Worm (Caenorhabditis elegans) whole organism, L2 larva: ENCODE results near the gene fox-1.

Source experiments
- ZK546.5 ChIP-seq: sonication (generic microtip); optimal IDR thresholded peaks from 2 replicates; lab custom pipeline; 2017; ENCODE audit warnings: missing biosample characterization, missing genetic modification characterization
- ceh-16 ChIP-seq: fragments of 150-350 bp; optimal IDR thresholded peaks from 2 replicates; lab custom pipeline; 2014; ENCODE audit warnings: missing biosample characterization, missing genetic modification characterization
- ceh-82 ChIP-seq: fragments of 150-350 bp; optimal IDR thresholded peaks from 2 replicates; lab custom pipeline; 2014; ENCODE audit warnings: missing biosample characterization, missing genetic modification characterization
- egl-27 ChIP-seq: sonication (generic microtip); optimal IDR thresholded peaks from 3 replicates; lab custom pipeline; 2017; ENCODE audit warnings: missing biosample characterization, missing genetic modification reagents, missing genetic modification characterization
- lin-39 ChIP-seq: fragments of 150-350 bp; optimal IDR thresholded peaks from 2 replicates; lab custom pipeline; 2014; ENCODE audit warnings: missing biosample characterization, missing genetic modification reagents, missing genetic modification characterization
- mab-5 ChIP-seq: fragments of 150-350 bp; optimal IDR thresholded peaks from 2 replicates; lab custom pipeline; 2014; ENCODE audit warnings: missing biosample characterization, missing genetic modification characterization
- nhr-11 ChIP-seq: fragments of 150-350 bp; optimal IDR thresholded peaks from 2 replicates; lab custom pipeline; 2014; ENCODE audit warnings: missing biosample characterization, missing genetic modification characterization
- nhr-77 ChIP-seq: fragments of 150-350 bp; optimal IDR thresholded peaks from 2 replicates; lab custom pipeline; 2014; ENCODE audit warnings: missing biosample characterization, missing genetic modification characterization
- sma-9 ChIP-seq, 2 experiments: fragments of 150-350 bp in 1 of 2; sonication (generic microtip) in 1 of 2; optimal IDR thresholded peaks; 2 replicates each; lab custom pipeline; 2014 to 2016; ENCODE audit warnings: missing genetic modification characterization in 2 of 2, mild to moderate bottlenecking in 1 of 2, missing biosample characterization in 1 of 2, missing compliant biosample characterization in 1 of 2, missing genetic modification reagents in 1 of 2, moderate library complexity in 1 of 2
- unc-62 ChIP-seq: fragments of 150-350 bp; optimal IDR thresholded peaks from 2 replicates; lab custom pipeline; 2014; ENCODE audit warnings: missing biosample characterization, missing genetic modification reagents, missing genetic modification characterization
- zag-1 ChIP-seq: fragments of 150-350 bp; optimal IDR thresholded peaks from 2 replicates; lab custom pipeline; 2014; ENCODE audit warnings: missing biosample characterization, missing genetic modification characterization

DNA sequence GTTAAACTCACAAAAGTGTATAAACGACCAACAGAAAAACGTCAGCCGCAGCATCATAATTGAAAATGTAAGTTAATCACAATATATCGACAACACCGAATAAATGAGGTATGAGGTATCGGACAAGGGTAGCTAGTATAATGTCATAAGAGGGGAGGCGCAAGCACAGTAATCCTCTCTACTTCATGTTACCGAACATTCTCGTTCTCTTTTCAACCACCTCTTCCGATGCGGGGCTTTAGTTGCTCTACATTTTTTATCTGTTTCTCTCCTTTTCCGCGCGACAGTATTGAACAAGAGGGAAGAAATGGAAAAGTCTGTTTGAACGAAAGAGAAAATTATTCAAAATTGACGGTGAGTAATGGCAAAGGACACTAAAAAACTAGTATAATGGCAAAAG is 16.2 kb upstream of the fox-1 start, which contains the start of gene R04B3.3:
- TF ChIP-seq lin-39 (tag; lab: Kevin White, UChicago) = no peak
- TF ChIP-seq nhr-11 (tag; lab: Kevin White, UChicago) = no peak
- no peak for TF ChIP-seq ceh-82 (tag; lab: Kevin White, UChicago)
- TF ChIP-seq nhr-77 (tag; lab: Kevin White, UChicago) = no peak
- no peak for TF ChIP-seq ceh-16 (tag; lab: Kevin White, UChicago)
- no peak for TF ChIP-seq mab-5 (tag; lab: Kevin White, UChicago)
- TF ChIP-seq zag-1 (tag; lab: Kevin White, UChicago) = no peak
- TF ChIP-seq unc-62 (GFP tag; lab: Kevin White, UChicago) = no peak
- TF ChIP-seq sma-9 (GFP tag; optimal IDR thresholded peaks at IDR 0.05; lab: Kevin White, UChicago) = no peak
- no peak for TF ChIP-seq sma-9 (tag; optimal IDR thresholded peaks at IDR 0.05; lab: Kevin White, UChicago)
- no peak for TF ChIP-seq egl-27 (tag; lab: Kevin White, UChicago)
- TF ChIP-seq ZK546.5 (tag; lab: Kevin White, UChicago) = no peak
